Worm (Caenorhabditis elegans): ENCODE measurements around the gene mstr-2.

mstr-2 gene

DNA sequence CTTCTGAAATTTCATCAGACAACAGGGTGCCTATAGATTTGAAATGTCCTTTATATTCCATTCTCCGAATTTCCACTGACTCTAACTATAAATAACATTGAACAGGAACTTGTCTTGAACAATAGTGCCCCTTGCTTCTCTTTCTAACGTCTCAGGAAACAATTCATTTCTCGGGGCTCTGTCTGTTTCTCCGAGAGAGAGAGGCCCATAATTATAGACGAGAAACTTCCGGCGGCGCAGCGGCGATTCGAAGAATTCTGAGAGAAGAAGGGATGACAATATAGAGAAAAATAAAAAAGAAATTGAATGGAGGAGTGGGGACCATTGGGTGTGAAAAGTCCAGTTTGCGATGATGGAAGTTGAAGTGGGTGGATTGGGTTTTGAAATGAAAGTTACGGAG, 8.7 kb upstream of the mstr-2 start:
- TF ChIP-seq ceh-82 (tag; optimal IDR thresholded peaks at IDR 0.05) (peak in 1 of 3 experiments; percentile 3), aha-1 (tag; optimal IDR thresholded peaks at IDR 0.05) (no peak), ets-5 (GFP tag; IDR thresholded peaks at IDR 0.05) (no peak), egl-13 (tag; optimal IDR thresholded peaks at IDR 0.05) (peak; percentile 0), dsc-1 (tag; optimal IDR thresholded peaks at IDR 0.05) (no peak), fkh-8 (tag; optimal IDR thresholded peaks at IDR 0.05) (peak; percentile 58), lin-14 (GFP tag; optimal IDR thresholded peaks at IDR 0.05) (peak; percentile 63), C34B4.2 (tag; optimal IDR thresholded peaks at IDR 0.05) (no peak), fkh-4 (tag; optimal IDR thresholded peaks at IDR 0.05; ENCODE audit: borderline replicate concordance) (no peak), lsy-2 (tag; optimal IDR thresholded peaks at IDR 0.05) (peak in 1 of 2 experiments; percentile 5)

DNA sequence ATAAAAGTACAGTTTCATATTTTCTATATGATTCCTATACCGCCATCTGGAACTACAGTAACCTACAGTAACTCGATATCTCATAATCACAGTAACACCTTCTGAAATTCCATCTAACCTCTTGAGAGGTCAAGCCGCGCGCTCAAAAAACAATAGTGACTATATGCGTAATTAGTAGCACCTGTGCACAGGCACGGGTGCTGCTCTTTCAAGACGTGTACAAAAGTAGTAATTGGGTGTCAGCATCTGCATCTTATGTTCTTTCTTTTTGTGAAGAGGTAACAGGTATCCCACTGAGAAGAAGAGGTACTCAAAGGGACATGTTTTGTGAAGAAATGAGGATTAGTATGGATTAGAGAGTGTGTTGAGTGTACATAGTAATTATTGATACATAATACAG, 7.6 kb upstream of the mstr-2 start:
- TF ChIP-seq nhr-28 (tag; optimal IDR thresholded peaks at IDR 0.05) (no peak), hpl-2 (GFP tag; optimal IDR thresholded peaks at IDR 0.05) (no peak), aha-1 (tag; optimal IDR thresholded peaks at IDR 0.05) (no peak), unc-62 (GFP tag; optimal IDR thresholded peaks at IDR 0.05) (no peak), nhr-84 (tag; optimal IDR thresholded peaks at IDR 0.05) (no peak), rnt-1 (tag; optimal IDR thresholded peaks at IDR 0.05) (no peak), C34B4.2 (tag; optimal IDR thresholded peaks at IDR 0.05) (no peak), hlh-17 (GFP tag; optimal IDR thresholded peaks at IDR 0.05; ENCODE audit: borderline replicate concordance) (no peak), skn-1 (tag; optimal IDR thresholded peaks at IDR 0.05) (no peak), nhr-85 (tag) (no peak), nhr-77 (tag; optimal IDR thresholded peaks at IDR 0.05) (no peak)

DNA sequence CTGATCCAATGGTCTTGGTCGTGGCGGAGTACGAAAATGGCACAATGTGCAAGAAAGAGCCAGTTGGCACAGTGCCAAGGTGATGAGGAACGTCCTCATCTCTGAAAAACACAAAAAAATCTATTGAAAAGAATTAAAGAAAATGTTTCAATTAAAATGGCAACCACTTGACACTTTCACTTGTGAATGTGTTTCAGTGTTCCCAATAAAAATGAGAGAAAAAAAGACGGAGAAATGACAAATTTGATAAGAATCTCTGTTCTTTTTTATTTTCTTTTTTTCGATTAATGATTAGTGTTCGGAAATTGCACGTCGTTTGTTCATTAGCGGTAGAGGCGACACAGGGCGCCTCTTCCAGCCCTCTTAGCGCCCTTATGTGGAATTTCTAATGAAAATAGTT, 1.6 kb upstream of the mstr-2 start, which contains the start of gene ndg-4:
Gene ndg-4 (minus strand): TSS at position 101 of the 400 bp plus-strand sequence.
- TF ChIP-seq irx-1 (tag; optimal IDR thresholded peaks at IDR 0.05) (no peak), hlh-4 (tag; optimal IDR thresholded peaks at IDR 0.05) (no peak), rnt-1 (tag; optimal IDR thresholded peaks at IDR 0.05) (no peak), blmp-1 (tag; optimal IDR thresholded peaks at IDR 0.05) (peak; percentile 17), lin-14 (GFP tag; optimal IDR thresholded peaks at IDR 0.05) (no peak), lin-39 (tag; optimal IDR thresholded peaks at IDR 0.05) (no peak), nhr-28 (tag; optimal IDR thresholded peaks at IDR 0.05) (no peak), xbp-1 (tag; optimal IDR thresholded peaks at IDR 0.05) (no peak)

DNA sequence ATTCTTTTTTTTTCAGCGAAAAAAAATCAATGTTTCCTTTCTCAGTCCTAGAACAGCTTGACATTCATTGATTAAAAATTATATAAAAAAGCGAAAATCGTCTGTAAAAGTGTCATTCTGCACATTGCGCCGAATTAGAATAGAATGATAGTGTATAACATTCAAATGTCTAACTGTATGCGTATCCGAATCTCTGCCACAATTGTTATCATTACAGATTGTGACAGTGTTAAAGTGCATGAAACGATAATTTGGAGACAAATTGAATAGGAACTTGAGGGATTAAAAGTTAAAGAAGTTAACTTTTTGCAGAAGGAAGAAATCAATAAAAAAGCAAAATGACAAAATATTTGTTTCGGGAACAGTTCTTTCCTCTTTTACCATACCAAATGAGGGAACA, 522 bp upstream of the mstr-2 start:
- TF ChIP-seq unc-86 (tag; optimal IDR thresholded peaks at IDR 0.05) (no peak), nhr-76 (tag; optimal IDR thresholded peaks at IDR 0.05) (no peak), fkh-8 (tag; optimal IDR thresholded peaks at IDR 0.05) (no peak), egl-27 (tag; optimal IDR thresholded peaks at IDR 0.05) (no peak), C16A3.4 (tag; optimal IDR thresholded peaks at IDR 0.05) (no peak), sptf-1 (tag; optimal IDR thresholded peaks at IDR 0.05) (no peak), elt-2 (tag; optimal IDR thresholded peaks at IDR 0.05) (no peak), grh-1 (GFP tag; IDR thresholded peaks at IDR 0.05) (no peak), unc-130 (tag; optimal IDR thresholded peaks at IDR 0.05) (no peak), rnt-1 (tag; optimal IDR thresholded peaks at IDR 0.05) (no peak), efl-3 (GFP tag; optimal IDR thresholded peaks at IDR 0.05) (no peak), lin-15B (tag; optimal IDR thresholded peaks at IDR 0.05) (no peak), fos-1 (tag; optimal IDR thresholded peaks at IDR 0.05) (no peak), jun-1 (tag; optimal IDR thresholded peaks at IDR 0.05) (no peak), mep-1 (tag; optimal IDR thresholded peaks at IDR 0.05) (no peak), fkh-4 (tag; optimal IDR thresholded peaks at IDR 0.05; ENCODE audit: borderline replicate concordance) (no peak), pqm-1 (tag; optimal IDR thresholded peaks at IDR 0.05) (no peak)

All from whole organism, L1 larva.